Worm (Caenorhabditis elegans) whole organism, L4/young adult: ENCODE measurements around the gene C34D4.4.

Experiments used
- W03F9.2 ChIP-seq: fragments of 150-350 bp; optimal IDR thresholded peaks from 2 replicates; lab custom pipeline; 2014; ENCODE audit warnings: missing biosample characterization, missing genetic modification characterization
- dao-5 ChIP-seq: sonication (generic microtip); optimal IDR thresholded peaks from 2 replicates; lab custom pipeline; 2016; ENCODE audit warnings: missing genotype, missing genetic modification characterization, moderate library complexity, missing compliant biosample characterization
- him-1 ChIP-seq: sonication (generic microtip); optimal IDR thresholded peaks from 2 replicates; lab custom pipeline; 2016; ENCODE audit warnings: missing genotype, missing genetic modification reagents, missing genetic modification characterization, missing compliant biosample characterization

ce11 chrIV:7186756-7187155, 37.6 kb downstream of the C34D4.4 start, which contains the start of gene str-249:
- TF ChIP-seq dao-5 (tag; lab: Kevin White, UChicago) (no peak), him-1 (tag; lab: Kevin White, UChicago) (no peak), W03F9.2 (no peak)
